Fruit fly (Drosophila melanogaster): ENCODE results near the gene ssp3.

dm6 chr2L:18925387-18925786 is 18.4 kb downstream of the ssp3 start:
- TF ChIP-seq Clk (GFP tag; optimal IDR thresholded peaks at IDR 0.05) (no peak), kay (GFP tag; ENCODE audit: borderline replicate concordance) (no peak), CG12768 (GFP tag; optimal IDR thresholded peaks at IDR 0.05) (no peak)
